Worm (Caenorhabditis elegans) whole organism, L4 larva: ENCODE measurements around the gene Y60A3A.19.

Experiments used
- F49E8.2 ChIP-seq: sonication (generic microtip); optimal IDR thresholded peaks from 2 replicates; lab custom pipeline; 2016; ENCODE audit warnings: missing compliant biosample characterization, mild to moderate bottlenecking, missing genetic modification characterization, borderline replicate concordance
- ama-1 ChIP-seq: fragments of 150-350 bp; optimal IDR thresholded peaks from 2 replicates; lab custom pipeline; 2014; ENCODE audit warnings: inconsistent platforms, mixed read lengths
- ceh-28 ChIP-seq: fragments of 150-350 bp; optimal IDR thresholded peaks from 2 replicates; lab custom pipeline; 2014; ENCODE audit warnings: missing biosample characterization, missing genetic modification reagents, missing genetic modification characterization
- jun-1 ChIP-seq: fragments of 150-350 bp; optimal IDR thresholded peaks from 2 replicates; lab custom pipeline; 2014; ENCODE audit warnings: missing biosample characterization, missing genetic modification reagents, missing genetic modification characterization
- lsy-2 ChIP-seq, 2 experiments: fragments of 150-350 bp in 1 of 2; sonication (generic microtip) in 1 of 2; optimal IDR thresholded peaks; 2 replicates each; lab custom pipeline; 2014 to 2017; ENCODE audit warnings: missing biosample characterization in 2 of 2, missing genetic modification characterization in 2 of 2
- mep-1 ChIP-seq: fragments of 150-350 bp; sonication (generic microtip); optimal IDR thresholded peaks from 3 replicates; lab custom pipeline; 2014; ENCODE audit warnings: missing biosample characterization, missing genetic modification characterization
- nhr-10 ChIP-seq: fragments of 150-350 bp; optimal IDR thresholded peaks from 2 replicates; lab custom pipeline; 2014; ENCODE audit warnings: missing biosample characterization, missing genetic modification characterization
- nhr-48 ChIP-seq: sonication (generic microtip); optimal IDR thresholded peaks from 2 replicates; lab custom pipeline; 2016; ENCODE audit warnings: mild to moderate bottlenecking, missing genetic modification characterization, missing compliant biosample characterization
- nhr-6 ChIP-seq: fragments of 150-350 bp; optimal IDR thresholded peaks from 2 replicates; lab custom pipeline; 2014; ENCODE audit warnings: missing biosample characterization, missing genetic modification characterization
- unc-39 ChIP-seq: sonication (generic microtip); optimal IDR thresholded peaks from 2 replicates; lab custom pipeline; 2017; ENCODE audit warnings: missing biosample characterization, missing genetic modification characterization

- TF ChIP-seq ama-1 (no peak), nhr-6 (tag; lab: Kevin White, UChicago) (no peak), mep-1 (tag; lab: Kevin White, UChicago) (peak; percentile 64), nhr-48 (tag; lab: Kevin White, UChicago) (no peak), lsy-2 (tag; optimal IDR thresholded peaks at IDR 0.05; lab: Kevin White, UChicago) (peak in 1 of 2 experiments; percentile 77), F49E8.2 (tag; lab: Kevin White, UChicago) (no peak), jun-1 (no peak), ceh-28 (tag; lab: Kevin White, UChicago) (no peak), unc-39 (no peak), nhr-10 (tag; lab: Kevin White, UChicago) (no peak)
Observed at ce11 chrV:19897557-19897956, 18.8 kb upstream of the Y60A3A.19 start.
